Worm (Caenorhabditis elegans): Measurements from ENCODE around the gene gpd-3.

gpd-3 gene

DNA sequence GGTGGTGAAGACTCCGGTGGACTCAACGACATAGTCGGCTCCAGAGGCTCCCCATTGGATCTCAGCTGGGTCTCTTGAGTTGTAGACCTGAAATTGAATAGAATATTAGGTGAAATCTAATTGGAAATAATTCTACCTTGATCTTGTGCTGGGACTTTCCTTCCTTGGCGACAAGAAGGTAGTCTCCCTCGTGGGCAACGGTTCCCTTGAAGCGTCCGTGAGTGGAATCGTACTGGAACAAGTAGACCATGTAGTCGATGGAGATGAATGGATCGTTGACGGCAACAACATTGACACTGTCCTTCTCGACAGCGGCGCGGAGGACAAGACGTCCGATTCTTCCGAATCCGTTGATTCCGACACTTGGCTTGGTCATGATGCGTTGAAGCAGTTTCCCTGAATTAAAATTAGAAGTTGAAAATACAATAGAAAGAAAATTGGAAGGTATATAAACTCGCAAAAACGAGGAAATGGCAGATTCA is at the start of gene gpd-3:
Gene gpd-3 (minus strand): TSS at position 396 of the 482 bp plus-strand sequence.
- TF ChIP-seq sox-4 (tag; optimal IDR thresholded peaks at IDR 0.05), result peak; percentile 20
- peak; percentile 32 for TF ChIP-seq nhr-19 (GFP tag; conservative IDR thresholded peaks at IDR 0.05)
- TF ChIP-seq ama-1 (optimal IDR thresholded peaks at IDR 0.05), result peak; percentile 50
- TF ChIP-seq mdl-1 (tag; optimal IDR thresholded peaks at IDR 0.05), result no peak
- peak; percentile 35; the same call in 1 of the 2 replicates for TF ChIP-seq grh-1 (GFP tag; IDR thresholded peaks at IDR 0.05)
- peak in 1 of 2 experiments; percentile 14 for TF ChIP-seq lin-35 (GFP tag; optimal IDR thresholded peaks at IDR 0.05)
- TF ChIP-seq fkh-4 (tag; optimal IDR thresholded peaks at IDR 0.05; ENCODE audit: borderline replicate concordance), result no peak
- peak; percentile 21 for TF ChIP-seq rnt-1 (tag; optimal IDR thresholded peaks at IDR 0.05)
- TF ChIP-seq nhr-47 (tag; optimal IDR thresholded peaks at IDR 0.05), result peak; percentile 16
- TF ChIP-seq nhr-90 (tag; optimal IDR thresholded peaks at IDR 0.05; ENCODE audit: poor library complexity), result peak; percentile 50
- peak; percentile 74 for TF ChIP-seq nhr-85 (tag)
- peak; percentile 53 for TF ChIP-seq nhr-71 (tag; optimal IDR thresholded peaks at IDR 0.05)
- no peak for TF ChIP-seq swsn-7 (tag; optimal IDR thresholded peaks at IDR 0.05)
- TF ChIP-seq snu-23 (GFP tag; optimal IDR thresholded peaks at IDR 0.05), result peak; percentile 10
- peak in 1 of 6 experiments; percentile 5 for TF ChIP-seq elt-3 (tag; optimal IDR thresholded peaks at IDR 0.05)
- no peak for TF ChIP-seq hlh-17 (GFP tag; optimal IDR thresholded peaks at IDR 0.05; ENCODE audit: borderline replicate concordance)
- peak; percentile 31 for TF ChIP-seq ztf-4 (tag; optimal IDR thresholded peaks at IDR 0.05)
- TF ChIP-seq aly-2 (tag; optimal IDR thresholded peaks at IDR 0.05), result peak; percentile 3

DNA sequence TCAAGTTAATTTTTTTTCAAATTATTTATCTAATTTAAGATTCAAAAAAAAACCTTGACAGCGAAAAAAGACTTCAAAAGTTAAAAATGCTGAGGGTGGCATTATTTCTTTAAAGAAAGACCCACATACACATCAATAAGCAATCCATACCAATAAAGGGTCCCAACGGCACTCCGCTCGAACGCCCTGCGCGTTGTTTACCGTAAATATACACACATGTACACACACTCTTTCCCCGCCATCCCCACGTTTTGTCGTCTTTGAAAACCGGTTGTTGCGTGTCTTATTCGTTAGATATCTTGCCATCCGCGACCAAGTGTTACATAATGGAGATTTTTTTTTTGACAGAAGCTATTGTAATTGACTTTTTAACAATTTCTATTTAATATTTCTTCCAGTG is 46.4 kb upstream of the gpd-3 start, which contains the start of gene gcc-1:
Gene gcc-1 (plus strand): TSS at position 399 of the 400 bp plus-strand sequence.
- TF ChIP-seq ceh-90 (tag; optimal IDR thresholded peaks at IDR 0.05) (no peak), dsc-1 (tag; optimal IDR thresholded peaks at IDR 0.05) (peak; percentile 10), elt-3 (tag; optimal IDR thresholded peaks at IDR 0.05) (peak in 1 of 6 experiments; percentile 56), nhr-12 (tag; optimal IDR thresholded peaks at IDR 0.05) (no peak), lin-35 (GFP tag; optimal IDR thresholded peaks at IDR 0.05) (peak; percentile 11 to 63), nhr-71 (tag; optimal IDR thresholded peaks at IDR 0.05) (peak; percentile 63), fkh-8 (tag; optimal IDR thresholded peaks at IDR 0.05) (peak; percentile 19), C16A3.4 (tag; optimal IDR thresholded peaks at IDR 0.05) (peak; percentile 49), snu-23 (GFP tag; optimal IDR thresholded peaks at IDR 0.05) (peak; percentile 55), xbp-1 (tag; optimal IDR thresholded peaks at IDR 0.05) (peak; percentile 43), F16B12.6 (tag; optimal IDR thresholded peaks at IDR 0.05) (no peak), unc-86 (tag; optimal IDR thresholded peaks at IDR 0.05) (peak; percentile 16), aha-1 (tag; optimal IDR thresholded peaks at IDR 0.05) (no peak), zag-1 (tag; optimal IDR thresholded peaks at IDR 0.05) (no peak), lsy-2 (tag; optimal IDR thresholded peaks at IDR 0.05) (peak; percentile 5 to 59), ceh-88 (GFP tag; IDR thresholded peaks at IDR 0.05) (no peak), sox-4 (tag; optimal IDR thresholded peaks at IDR 0.05) (no peak), nhr-85 (tag) (peak; percentile 84), lin-39 (tag; optimal IDR thresholded peaks at IDR 0.05) (no peak), pax-3 (tag; optimal IDR thresholded peaks at IDR 0.05) (no peak), unc-130 (tag; optimal IDR thresholded peaks at IDR 0.05) (peak; percentile 31), nhr-237 (tag; optimal IDR thresholded peaks at IDR 0.05) (no peak), blmp-1 (tag; optimal IDR thresholded peaks at IDR 0.05) (peak; percentile 75), elt-2 (tag; optimal IDR thresholded peaks at IDR 0.05) (no peak), unc-30 (tag; optimal IDR thresholded peaks at IDR 0.05) (no peak), irx-1 (tag; optimal IDR thresholded peaks at IDR 0.05) (peak; percentile 3), tlp-1 (tag; optimal IDR thresholded peaks at IDR 0.05) (no peak), hlh-17 (GFP tag; optimal IDR thresholded peaks at IDR 0.05; ENCODE audit: borderline replicate concordance) (no peak), nhr-11 (tag; optimal IDR thresholded peaks at IDR 0.05) (no peak), egl-13 (tag; optimal IDR thresholded peaks at IDR 0.05) (no peak), rnt-1 (tag; optimal IDR thresholded peaks at IDR 0.05) (no peak), C34B4.2 (tag; optimal IDR thresholded peaks at IDR 0.05) (no peak), ces-1 (GFP tag; optimal IDR thresholded peaks at IDR 0.05) (no peak), nhr-90 (tag; optimal IDR thresholded peaks at IDR 0.05; ENCODE audit: poor library complexity) (peak; percentile 55), grh-1 (GFP tag; IDR thresholded peaks at IDR 0.05) (peak; percentile 90), mef-2 (tag; optimal IDR thresholded peaks at IDR 0.05) (no peak), nhr-84 (tag; optimal IDR thresholded peaks at IDR 0.05) (no peak), vab-15 (tag; optimal IDR thresholded peaks at IDR 0.05) (no peak), tbx-2 (tag; optimal IDR thresholded peaks at IDR 0.05) (peak; percentile 51), hlh-4 (tag; optimal IDR thresholded peaks at IDR 0.05) (no peak), mep-1 (tag; optimal IDR thresholded peaks at IDR 0.05) (peak; percentile 10), pag-3 (tag; optimal IDR thresholded peaks at IDR 0.05; ENCODE audit: borderline replicate concordance, insufficient read depth) (peak; percentile 13)

All from whole organism, L1 larva.